Worm (Caenorhabditis elegans): ENCODE data around the gene gar-1.

DNA sequence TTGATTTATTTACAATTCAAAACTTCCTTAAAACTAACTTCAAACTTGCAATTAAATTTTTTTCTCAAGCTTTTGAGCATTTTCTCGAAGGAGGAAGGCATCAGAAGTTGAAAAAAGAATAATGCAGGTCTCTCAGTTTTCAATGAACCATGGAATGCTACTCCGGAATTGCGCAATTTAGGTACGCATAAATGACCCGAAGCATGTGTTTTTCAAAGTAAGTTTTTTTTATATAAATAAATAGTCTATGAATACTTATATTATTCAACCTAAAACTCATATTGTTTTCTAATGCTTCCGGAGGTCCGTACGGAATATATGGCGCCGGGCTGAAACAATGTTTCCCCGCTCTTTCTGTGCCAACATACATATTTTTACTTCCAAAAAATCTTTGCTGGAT lies 51.0 kb downstream of the gar-1 start, which contains the start of gene K10C2.2:
- no peak for TF ChIP-seq elt-2 (tag; optimal IDR thresholded peaks at IDR 0.05)
- no peak for TF ChIP-seq rnt-1 (tag; optimal IDR thresholded peaks at IDR 0.05)
- no peak for TF ChIP-seq fax-1 (tag; optimal IDR thresholded peaks at IDR 0.05)
- no peak for TF ChIP-seq ceh-48 (tag; optimal IDR thresholded peaks at IDR 0.05)
- no peak for TF ChIP-seq nhr-11 (tag; optimal IDR thresholded peaks at IDR 0.05)
- no peak for TF ChIP-seq unc-42 (tag; optimal IDR thresholded peaks at IDR 0.05)
- no peak for TF ChIP-seq syd-9 (tag; optimal IDR thresholded peaks at IDR 0.05)
- no peak for TF ChIP-seq nhr-232 (tag; optimal IDR thresholded peaks at IDR 0.05)
- no peak for TF ChIP-seq ceh-34 (tag; optimal IDR thresholded peaks at IDR 0.05)
- no peak for TF ChIP-seq ets-4 (tag; optimal IDR thresholded peaks at IDR 0.05)
- TF ChIP-seq nfya-1 (tag; optimal IDR thresholded peaks at IDR 0.05), result no peak
- TF ChIP-seq ceh-9 (tag; optimal IDR thresholded peaks at IDR 0.05), result no peak
- no peak for TF ChIP-seq ceh-18 (tag; optimal IDR thresholded peaks at IDR 0.05)

Data from whole organism, late embryonic.